Worm (Caenorhabditis elegans): ENCODE results near the gene oac-22.

DNA sequence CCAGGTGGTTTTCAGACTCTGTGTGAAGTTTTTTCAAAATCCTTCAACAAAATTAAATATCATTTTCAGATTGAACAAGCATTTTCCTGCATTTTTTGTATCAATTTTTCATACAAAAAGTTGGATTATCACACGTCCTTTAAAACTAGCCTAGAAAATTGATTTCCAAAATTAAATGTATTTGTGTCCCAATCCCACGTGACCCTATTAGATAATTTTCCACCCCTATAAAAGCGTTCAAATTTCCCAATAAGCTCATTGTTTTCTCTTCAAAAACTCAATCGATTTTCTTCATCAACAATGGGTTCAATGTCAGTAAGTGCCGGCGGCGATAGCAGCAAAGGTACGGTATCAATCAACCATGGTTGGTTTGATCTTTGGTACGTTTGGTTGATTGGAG is 29.0 kb downstream of the oac-22 start, which contains the start of gene F56D6.19:
- TF ChIP-seq skn-1 (tag; optimal IDR thresholded peaks at IDR 0.05) (no peak), nhr-25 (tag; optimal IDR thresholded peaks at IDR 0.05) (no peak), nhr-11 (tag; optimal IDR thresholded peaks at IDR 0.05) (no peak), F13H6.1 (tag; optimal IDR thresholded peaks at IDR 0.05) (no peak), unc-55 (GFP tag; optimal IDR thresholded peaks at IDR 0.05) (no peak), ceh-82 (tag; optimal IDR thresholded peaks at IDR 0.05) (no peak), ZK546.5 (tag; optimal IDR thresholded peaks at IDR 0.05) (no peak), lsy-2 (tag; optimal IDR thresholded peaks at IDR 0.05) (no peak), ama-1 (optimal IDR thresholded peaks at IDR 0.05) (no peak), snpc-4 (tag; optimal IDR thresholded peaks at IDR 0.05) (no peak), unc-39 (tag; optimal IDR thresholded peaks at IDR 0.05) (no peak)
